Fruit fly (Drosophila melanogaster) whole organism, embryonic: ENCODE measurements around the gene Duox.

Source experiments
- ATbp ChIP-seq: fragments of 200-800 bp; sonication (Bioruptor generic); optimal IDR thresholded peaks from 2 replicates; lab custom pipeline; 2017; ENCODE audit warnings: missing biosample characterization, mild to moderate bottlenecking, missing genetic modification characterization, missing genetic modification reagents
- Atf6 ChIP-seq: fragments of 200-800 bp; sonication (Bioruptor generic); IDR thresholded peaks from 2 replicates; pipeline ENCODE4 v1.3.6; 2022; ENCODE audit warnings: missing biosample characterization, missing genetic modification characterization
- CG12236 ChIP-seq: fragments of 200-800 bp; sonication (Bioruptor generic); optimal IDR thresholded peaks from 2 replicates; lab custom pipeline; 2016; ENCODE audit warnings: missing biosample characterization, missing genetic modification characterization
- CG13287 ChIP-seq: fragments of 200-800 bp; sonication (Bioruptor generic); IDR thresholded peaks from 2 replicates; pipeline ENCODE4 v1.3.6; 2022; ENCODE audit warnings: missing biosample characterization, missing genetic modification characterization; ENCODE audit not compliant: partially characterized antibody
- CG13775 ChIP-seq: fragments of 200-800 bp; sonication (Bioruptor generic); optimal IDR thresholded peaks from 3 replicates; lab custom pipeline; 2017; ENCODE audit warnings: missing biosample characterization, mild to moderate bottlenecking, missing genetic modification characterization
- CG14050 ChIP-seq: fragments of 200-800 bp; sonication (Bioruptor generic); IDR thresholded peaks from 3 replicates; pipeline ENCODE4 v1.3.6; 2022; ENCODE audit warnings: missing biosample characterization, missing genetic modification characterization
- CG15011 ChIP-seq: fragments of 200-800 bp; sonication (Bioruptor generic); optimal IDR thresholded peaks from 3 replicates; lab custom pipeline; 2018; ENCODE audit warnings: missing biosample characterization, mild to moderate bottlenecking, missing genetic modification characterization
- CG1603 ChIP-seq: fragments of 200-800 bp; sonication (Bioruptor generic); optimal IDR thresholded peaks from 2 replicates; lab custom pipeline; 2019; ENCODE audit warnings: missing biosample characterization, mild to moderate bottlenecking, missing genetic modification characterization, moderate library complexity
- CG17359 ChIP-seq: fragments of 200-800 bp; sonication (Bioruptor generic); optimal IDR thresholded peaks from 3 replicates; lab custom pipeline; 2018; ENCODE audit warnings: missing biosample characterization, mild to moderate bottlenecking, missing genetic modification characterization, moderate library complexity
- CG17912 ChIP-seq: fragments of 200-800 bp; sonication (Bioruptor generic); optimal IDR thresholded peaks from 2 replicates; lab custom pipeline; 2018; ENCODE audit warnings: missing biosample characterization, mild to moderate bottlenecking, missing genetic modification characterization
- CG18619 ChIP-seq: fragments of 200-800 bp; sonication (Bioruptor generic); optimal IDR thresholded peaks from 3 replicates; lab custom pipeline; 2017; ENCODE audit warnings: missing biosample characterization, mild to moderate bottlenecking, missing genetic modification characterization
- CG2120 ChIP-seq: fragments of 200-800 bp; sonication (Bioruptor generic); optimal IDR thresholded peaks from 3 replicates; lab custom pipeline; 2016; ENCODE audit warnings: missing biosample characterization, missing genetic modification characterization
- CG32772 ChIP-seq: fragments of 200-800 bp; sonication (Bioruptor generic); IDR thresholded peaks from 2 replicates; pipeline ENCODE4 v1.3.6; 2022; ENCODE audit warnings: missing biosample characterization, missing genetic modification characterization
- CG34376 ChIP-seq: fragments of 200-800 bp; sonication (Bioruptor generic); optimal IDR thresholded peaks from 2 replicates; lab custom pipeline; 2018; ENCODE audit warnings: missing biosample characterization, mild to moderate bottlenecking, missing genetic modification characterization
- CG6654 ChIP-seq: fragments of 200-800 bp; sonication (Bioruptor generic); optimal IDR thresholded peaks from 2 replicates; lab custom pipeline; 2017; ENCODE audit warnings: missing biosample characterization, mild to moderate bottlenecking, missing genetic modification characterization
- CG6765 ChIP-seq: fragments of 200-800 bp; sonication (Bioruptor generic); optimal IDR thresholded peaks from 3 replicates; lab custom pipeline; 2017; ENCODE audit warnings: missing biosample characterization, mild to moderate bottlenecking, missing genetic modification characterization
- CG8388 ChIP-seq: fragments of 200-800 bp; sonication (Bioruptor generic); optimal IDR thresholded peaks from 2 replicates; lab custom pipeline; 2019; ENCODE audit warnings: missing biosample characterization, mild to moderate bottlenecking, missing genetic modification characterization, moderate library complexity
- CG8478 ChIP-seq: fragments of >200 bp; optimal IDR thresholded peaks from 2 replicates; lab custom pipeline; 2018
- CG8924 ChIP-seq: fragments of 200-800 bp; optimal IDR thresholded peaks from 3 replicates; lab custom pipeline; 2019; ENCODE audit warnings: missing biosample characterization, mild to moderate bottlenecking, missing genetic modification characterization, moderate library complexity
- CG9437 ChIP-seq: fragments of 200-800 bp; sonication (Bioruptor generic); optimal IDR thresholded peaks from 2 replicates; lab custom pipeline; 2018; ENCODE audit warnings: missing biosample characterization, mild to moderate bottlenecking, missing genetic modification characterization
- Elba2 ChIP-seq: fragments of 200-800 bp; sonication (Bioruptor generic); optimal IDR thresholded peaks from 3 replicates; lab custom pipeline; 2016; ENCODE audit warnings: missing biosample characterization, missing genetic modification characterization
- Gsc ChIP-seq: fragments of 200-800 bp; sonication (Bioruptor generic); IDR thresholded peaks from 2 replicates; pipeline ENCODE4 v1.3.6; 2022; ENCODE audit warnings: missing biosample characterization, missing genetic modification characterization
- MTF-1 ChIP-seq: fragments of 200-800 bp; sonication (Bioruptor generic); optimal IDR thresholded peaks from 2 replicates; lab custom pipeline; 2018; ENCODE audit warnings: missing biosample characterization, mild to moderate bottlenecking, missing genetic modification characterization, borderline replicate concordance
- Mes4 ChIP-seq: fragments of 200-800 bp; sonication (Bioruptor generic); optimal IDR thresholded peaks from 2 replicates; lab custom pipeline; 2016; ENCODE audit warnings: missing biosample characterization, missing genetic modification characterization
- Myb ChIP-seq: fragments of 200-800 bp; sonication (Bioruptor generic); optimal IDR thresholded peaks from 2 replicates; lab custom pipeline; 2016; ENCODE audit warnings: missing biosample characterization, missing genetic modification characterization
- NC2α ChIP-seq: fragments of 200-800 bp; sonication (Bioruptor generic); optimal IDR thresholded peaks from 2 replicates; lab custom pipeline; 2016; ENCODE audit warnings: missing biosample characterization, missing genetic modification characterization
- NFAT ChIP-seq: fragments of 200-800 bp; sonication (Bioruptor generic); IDR thresholded peaks from 2 replicates; pipeline ENCODE4 v1.3.6; 2022; ENCODE audit warnings: missing biosample characterization, missing genetic modification characterization
- Nf-YA ChIP-seq: fragments of 200-800 bp; sonication (Bioruptor generic); IDR thresholded peaks from 2 replicates; pipeline ENCODE4 v1.3.6; 2022; ENCODE audit warnings: missing biosample characterization, missing genetic modification characterization
- Sox102F ChIP-seq: fragments of 200-800 bp; sonication (Bioruptor generic); optimal IDR thresholded peaks from 2 replicates; lab custom pipeline; 2018; ENCODE audit warnings: missing biosample characterization, mild to moderate bottlenecking, missing genetic modification characterization, moderate library complexity
- Vsx1 ChIP-seq: fragments of 200-800 bp; sonication (Bioruptor generic); optimal IDR thresholded peaks from 2 replicates; lab custom pipeline; 2017; ENCODE audit warnings: missing biosample characterization, mild to moderate bottlenecking, missing genetic modification characterization, missing genetic modification reagents
- Xbp1 ChIP-seq: fragments of 200-800 bp; sonication (Bioruptor generic); optimal IDR thresholded peaks from 3 replicates; lab custom pipeline; 2016; ENCODE audit warnings: missing biosample characterization, mild to moderate bottlenecking, missing genetic modification characterization
- crc ChIP-seq: fragments of 200-800 bp; sonication (Bioruptor generic); optimal IDR thresholded peaks from 2 replicates; lab custom pipeline; 2016; ENCODE audit warnings: missing biosample characterization, missing genetic modification characterization
- danr ChIP-seq: fragments of 200-800 bp; sonication (Bioruptor generic); IDR thresholded peaks from 2 replicates; pipeline ENCODE4 v1.3.6; 2022; ENCODE audit warnings: missing biosample characterization, missing genetic modification characterization
- fd96Cb ChIP-seq: fragments of 200-800 bp; sonication (Bioruptor generic); optimal IDR thresholded peaks from 2 replicates; lab custom pipeline; 2018; ENCODE audit warnings: missing biosample characterization, mild to moderate bottlenecking, missing genetic modification characterization, moderate library complexity
- gem ChIP-seq: fragments of 200-800 bp; sonication (Bioruptor generic); optimal IDR thresholded peaks from 2 replicates; lab custom pipeline; 2019; ENCODE audit warnings: missing biosample characterization, mild to moderate bottlenecking, missing genetic modification characterization, moderate library complexity
- gsb ChIP-seq: fragments of 200-800 bp; sonication (Bioruptor generic); IDR thresholded peaks from 2 replicates; pipeline ENCODE4 v1.3.6; 2022; ENCODE audit warnings: missing biosample characterization, missing genetic modification characterization
- gsb-n ChIP-seq: fragments of 200-800 bp; sonication (Bioruptor generic); optimal IDR thresholded peaks from 3 replicates; lab custom pipeline; 2018; ENCODE audit warnings: missing biosample characterization, mild to moderate bottlenecking, missing genetic modification characterization
- insv ChIP-seq, 2 experiments: fragments of 200-800 bp; sonication (Bioruptor generic); optimal IDR thresholded peaks; 3 replicates each; lab custom pipeline; 2016 to 2018; ENCODE audit warnings: missing biosample characterization in 2 of 2, missing genetic modification characterization in 2 of 2
- lola ChIP-seq, 3 experiments: fragments of >200 bp in 2 of 3; fragments of 200-800 bp in 1 of 3; sonication (Bioruptor generic) in 1 of 3; optimal IDR thresholded peaks; 2 replicates each; lab custom pipeline; 2017 to 2019; ENCODE audit warnings: missing biosample characterization in 3 of 3, missing genetic modification characterization in 3 of 3, mild to moderate bottlenecking in 1 of 3, moderate library complexity in 1 of 3
- mirr ChIP-seq: fragments of 200-800 bp; sonication (Bioruptor generic); optimal IDR thresholded peaks from 3 replicates; lab custom pipeline; 2018; ENCODE audit warnings: missing biosample characterization, mild to moderate bottlenecking, missing genetic modification characterization
- nmo ChIP-seq: fragments of 200-800 bp; sonication (Bioruptor generic); optimal IDR thresholded peaks from 2 replicates; lab custom pipeline; 2018; ENCODE audit warnings: missing biosample characterization, mild to moderate bottlenecking, missing genetic modification characterization, moderate library complexity
- odd ChIP-seq: fragments of 200-800 bp; sonication (Bioruptor generic); optimal IDR thresholded peaks from 2 replicates; lab custom pipeline; 2017; ENCODE audit warnings: missing biosample characterization, mild to moderate bottlenecking, missing genetic modification characterization
- row ChIP-seq: fragments of 200-800 bp; sonication (Bioruptor generic); IDR thresholded peaks from 3 replicates; pipeline ENCODE4 v1.3.6; 2022; ENCODE audit warnings: missing biosample characterization, missing genetic modification characterization
- sc ChIP-seq, 3 experiments: fragments of >200 bp in 2 of 3; fragments of 200-800 bp in 1 of 3; sonication (Bioruptor generic) in 1 of 3; optimal IDR thresholded peaks; 2 replicates in 2 of 3; 3 replicates in 1 of 3; lab custom pipeline; 2017; ENCODE audit warnings: mild to moderate bottlenecking in 1 of 3, missing biosample characterization in 1 of 3, missing genetic modification characterization in 1 of 3, missing genetic modification reagents in 1 of 3
- sr ChIP-seq: fragments of 200-800 bp; sonication (Bioruptor generic); IDR thresholded peaks from 3 replicates; pipeline ENCODE4 v1.3.6; 2022; ENCODE audit warnings: missing biosample characterization, missing genetic modification characterization
- tap ChIP-seq: fragments of 200-800 bp; optimal IDR thresholded peaks from 3 replicates; lab custom pipeline; 2019; ENCODE audit warnings: missing biosample characterization, mild to moderate bottlenecking, missing genetic modification characterization, moderate library complexity
- tna ChIP-seq: fragments of 200-800 bp; sonication (Bioruptor generic); IDR thresholded peaks from 2 replicates; pipeline ENCODE4 v1.3.6; 2022; ENCODE audit warnings: missing biosample characterization, missing genetic modification characterization; ENCODE audit not compliant: partially characterized antibody
- toy ChIP-seq: fragments of 200-800 bp; sonication (Bioruptor generic); IDR thresholded peaks from 2 replicates; pipeline ENCODE4 v1.3.6; 2022; ENCODE audit warnings: missing biosample characterization, missing genetic modification characterization
- tx ChIP-seq: fragments of 200-800 bp; sonication (Bioruptor generic); optimal IDR thresholded peaks from 2 replicates; lab custom pipeline; 2016; ENCODE audit warnings: missing biosample characterization, missing genetic modification characterization
- unpg ChIP-seq: fragments of 200-800 bp; sonication (Bioruptor generic); optimal IDR thresholded peaks from 3 replicates; lab custom pipeline; 2018; ENCODE audit warnings: missing biosample characterization, mild to moderate bottlenecking, missing genetic modification characterization, moderate library complexity

The Duox gene

dm6 chr2L:2830341-2830800 lies 323 bp upstream of the Duox start (continued):
- TF ChIP-seq ATbp (GFP tag; lab: Kevin White, UChicago) (peak; percentile 87), sr (GFP tag; lab: Robert Waterston, UW) (no peak), CG13775 (peak; percentile 92), Sox102F (GFP tag; lab: Kevin White, UChicago) (peak; percentile 88), danr (GFP tag; lab: Robert Waterston, UW) (peak; percentile 78), MTF-1 (GFP tag; lab: Kevin White, UChicago) (no peak), CG18619 (GFP tag; lab: Kevin White, UChicago) (peak; percentile 89), Gsc (GFP tag; lab: Robert Waterston, UW) (no peak), insv (GFP tag; optimal IDR thresholded peaks at IDR 0.05; lab: Kevin White, UChicago) (peak in 1 of 2 experiments; percentile 59), NFAT (GFP tag; lab: Robert Waterston, UW) (peak; percentile 31), tap (tag; lab: Kevin White, UChicago) (peak; percentile 74), CG6654 (GFP tag; lab: Kevin White, UChicago) (peak; percentile 72), CG13287 (GFP tag; lab: Robert Waterston, UW) (no peak), CG12236 (peak; percentile 20), toy (GFP tag; lab: Robert Waterston, UW) (no peak), nmo (GFP tag; lab: Kevin White, UChicago) (peak; percentile 96), Vsx1 (GFP tag; lab: Kevin White, UChicago) (peak; percentile 77), Elba2 (GFP tag; lab: Kevin White, UChicago) (no peak), CG8478 (no peak), row (GFP tag; lab: Robert Waterston, UW) (peak; percentile 82), lola (GFP tag; optimal IDR thresholded peaks at IDR 0.05; lab: Kevin White, UChicago) (peak in 1 of 3 experiments; percentile 97), CG8924 (tag; lab: Kevin White, UChicago) (peak; percentile 94), Xbp1 (GFP tag; lab: Kevin White, UChicago) (peak; percentile 87), CG1603 (peak; percentile 23), CG34376 (GFP tag; lab: Kevin White, UChicago) (peak; percentile 29), CG14050 (GFP tag; lab: Robert Waterston, UW) (peak; percentile 57; the same call in 2 of the 3 replicates), CG32772 (GFP tag; lab: Robert Waterston, UW) (peak; percentile 75), tna (GFP tag; lab: Robert Waterston, UW) (no peak), CG9437 (GFP tag; lab: Kevin White, UChicago) (peak; percentile 88), Atf6 (GFP tag; lab: Robert Waterston, UW) (peak; percentile 79), odd (peak; percentile 93), crc (GFP tag; lab: Kevin White, UChicago) (no peak), CG6765 (peak; percentile 87), gsb-n (tag; lab: Kevin White, UChicago) (peak; percentile 86), CG8388 (GFP tag; lab: Kevin White, UChicago) (peak; percentile 87), NC2α (GFP tag; lab: Kevin White, UChicago) (no peak), tx (peak; percentile 17), gem (peak; percentile 95), gsb (peak; percentile 35; the same call in 1 of the 2 replicates), Nf-YA (peak; percentile 47), unpg (peak; percentile 88), Myb (GFP tag; lab: Kevin White, UChicago) (peak; percentile 6), CG17359 (tag; lab: Kevin White, UChicago) (peak; percentile 80), CG2120 (GFP tag; lab: Kevin White, UChicago) (peak; percentile 80), CG15011 (GFP tag; lab: Kevin White, UChicago) (peak; percentile 86), mirr (GFP tag; lab: Kevin White, UChicago) (no peak), Mes4 (no peak), CG17912 (GFP tag; lab: Kevin White, UChicago) (no peak), fd96Cb (tag; lab: Kevin White, UChicago) (peak; percentile 89), sc (optimal IDR thresholded peaks at IDR 0.05; lab: Kevin White, UChicago) (no peak), sc (GFP tag; optimal IDR thresholded peaks at IDR 0.05; lab: Kevin White, UChicago) (peak; percentile 87)
